Worm (Caenorhabditis elegans): ENCODE data around the gene sre-38.

The sre-38 gene

ce11 chrII:12460602-12461453 lies 3.5 kb downstream of the sre-38 start, which contains the start of gene tag-280:
Gene tag-280, plus strand, starts transcription at chrII:12460652.
- TF ChIP-seq Y48G9A.11 (GFP tag; IDR thresholded peaks at IDR 0.05), result 0 out of 2 replicates have a peak, but pooled peaks have one; percentile 11
- peak; percentile 31; the same call in 1 of the 2 replicates for TF ChIP-seq lin-38 (GFP tag; IDR thresholded peaks at IDR 0.05)
- TF ChIP-seq unc-62 (GFP tag; optimal IDR thresholded peaks at IDR 0.05 in 1 of 2), result peak in 1 of 2 experiments; percentile 74
- TF ChIP-seq unc-62 (tag; optimal IDR thresholded peaks at IDR 0.05), result no peak
- no peak for TF ChIP-seq dmd-9 (GFP tag; IDR thresholded peaks at IDR 0.05)
- no peak for TF ChIP-seq dmd-8 (GFP tag; IDR thresholded peaks at IDR 0.05)

ce11 chrII:12462244-12462643 lies 4.9 kb downstream of the sre-38 start, which contains the start of gene F15A4.2:
Gene F15A4.2, plus strand, starts transcription at chrII:12462544.
- no peak for TF ChIP-seq attf-4 (tag; optimal IDR thresholded peaks at IDR 0.05)

- TF ChIP-seq fos-1 (tag; optimal IDR thresholded peaks at IDR 0.05) (no peak), mdl-1 (tag; optimal IDR thresholded peaks at IDR 0.05) (no peak), F26F4.8 (GFP tag; conservative IDR thresholded peaks at IDR 0.05) (no peak), zag-1 (tag; optimal IDR thresholded peaks at IDR 0.05) (no peak), tra-1 (GFP tag; IDR thresholded peaks at IDR 0.05) (no peak)
These were observed 8.2 kb downstream of the sre-38 start, which contains the start of gene sre-37 for ce11 chrII:12465557-12465956. Gene sre-37, plus strand, starts transcription at chrII:12465857.

- no peak for TF ChIP-seq madf-9 (GFP tag; conservative IDR thresholded peaks at IDR 0.05)
- 0 out of 2 replicates have a peak, but pooled peaks have one; percentile 7 for TF ChIP-seq F26F4.8 (GFP tag; conservative IDR thresholded peaks at IDR 0.05)
- TF ChIP-seq zfp-2 (tag; optimal IDR thresholded peaks at IDR 0.05), result no peak
These were observed 9.7 kb downstream of the sre-38 start, which contains the start of gene srg-16 for ce11 chrII:12467047-12467446. Gene srg-16, plus strand, starts transcription at chrII:12467133.

ce11 chrII:12471138-12471855 lies 13.9 kb downstream of the sre-38 start, which contains the start of the genes F15A4.5 and phat-8:
Gene F15A4.5, minus strand, starts transcription at chrII:12471238.
Gene phat-8, plus strand, starts transcription at chrII:12471805.
- TF ChIP-seq unc-62 (GFP tag; optimal IDR thresholded peaks at IDR 0.05 in 1 of 2) (peak in 1 of 2 experiments; percentile 21), unc-62 (tag; optimal IDR thresholded peaks at IDR 0.05) (no peak), snpc-1.2 (GFP tag; IDR thresholded peaks at IDR 0.05) (no peak)

- TF ChIP-seq aha-1 (tag), result peak; percentile 72
- TF ChIP-seq ces-1 (GFP tag; optimal IDR thresholded peaks at IDR 0.05), result no peak
These were observed 16.0 kb downstream of the sre-38 start, which contains the start of gene srg-17 for ce11 chrII:12473406-12473805. Gene srg-17, plus strand, starts transcription at chrII:12473706.

ce11 chrII:12480811-12481210 lies 23.4 kb downstream of the sre-38 start, which contains the start of gene arrd-9:
Gene arrd-9, minus strand, starts transcription at chrII:12480911.
- no peak for TF ChIP-seq ceh-82 (tag; optimal IDR thresholded peaks at IDR 0.05)
- no peak for TF ChIP-seq ztf-7 (tag; optimal IDR thresholded peaks at IDR 0.05)
- no peak for TF ChIP-seq pha-4 (GFP tag; IDR thresholded peaks at IDR 0.05)
- no peak for TF ChIP-seq pha-4 (tag; optimal IDR thresholded peaks at IDR 0.05)
- no peak for TF ChIP-seq ZK546.5 (tag; optimal IDR thresholded peaks at IDR 0.05)
- no peak for TF ChIP-seq zfp-3 (GFP tag; conservative IDR thresholded peaks at IDR 0.05)
- TF ChIP-seq hif-1 (tag; optimal IDR thresholded peaks at IDR 0.05), result no peak
- TF ChIP-seq egl-27 (tag; optimal IDR thresholded peaks at IDR 0.05), result no peak
- no peak for TF ChIP-seq zag-1 (tag; optimal IDR thresholded peaks at IDR 0.05)
- TF ChIP-seq lin-29 (GFP tag; IDR thresholded peaks at IDR 0.05), result no peak
- no peak for TF ChIP-seq mes-2 (tag; optimal IDR thresholded peaks at IDR 0.05; ENCODE audit: poor library complexity, severe bottlenecking)
